Worm (Caenorhabditis elegans) whole organism, late embryonic: ENCODE data around the gene C28H8.3.

ENCODE experiments used
- C08G9.2 ChIP-seq: sonication (generic microtip); optimal IDR thresholded peaks from 2 replicates; lab custom pipeline; 2016; ENCODE audit warnings: mild to moderate bottlenecking, missing genetic modification characterization, moderate library complexity, missing compliant biosample characterization
- F13H6.1 ChIP-seq: sonication (generic microtip); optimal IDR thresholded peaks from 2 replicates; lab custom pipeline; 2016; ENCODE audit warnings: missing genetic modification characterization, missing compliant biosample characterization
- K02D7.2 ChIP-seq: sonication (generic microtip); optimal IDR thresholded peaks from 2 replicates; lab custom pipeline; 2017; ENCODE audit warnings: mild to moderate bottlenecking, missing genetic modification characterization, missing compliant biosample characterization
- ahr-1 ChIP-seq: sonication (generic microtip); optimal IDR thresholded peaks from 2 replicates; lab custom pipeline; 2016; ENCODE audit warnings: missing genetic modification characterization, missing compliant biosample characterization
- ceh-18 ChIP-seq: sonication (generic microtip); optimal IDR thresholded peaks from 2 replicates; lab custom pipeline; 2016; ENCODE audit warnings: missing genetic modification characterization, missing compliant biosample characterization
- ceh-22 ChIP-seq: sonication (generic microtip); optimal IDR thresholded peaks from 2 replicates; lab custom pipeline; 2017; ENCODE audit warnings: missing biosample characterization, missing genetic modification characterization
- ceh-24 ChIP-seq: sonication (generic microtip); optimal IDR thresholded peaks from 2 replicates; lab custom pipeline; 2016; ENCODE audit warnings: mild to moderate bottlenecking, missing genetic modification characterization, missing compliant biosample characterization
- ceh-30 ChIP-seq: fragments of 150-350 bp; optimal IDR thresholded peaks from 2 replicates; lab custom pipeline; 2014; ENCODE audit warnings: missing biosample characterization, missing genetic modification characterization
- ceh-31 ChIP-seq: sonication (generic microtip); optimal IDR thresholded peaks from 2 replicates; lab custom pipeline; 2016; ENCODE audit warnings: missing genetic modification characterization, missing compliant biosample characterization
- ceh-45 ChIP-seq: fragments of 200-800 bp; sonication (Bioruptor generic); IDR thresholded peaks from 2 replicates; pipeline ENCODE4 v1.3.6; 2022; ENCODE audit warnings: missing genetic modification reagents, missing genetic modification characterization, missing compliant biosample characterization
- ceh-48 ChIP-seq: sonication (generic microtip); optimal IDR thresholded peaks from 2 replicates; lab custom pipeline; 2016; ENCODE audit warnings: missing genetic modification characterization, inconsistent platforms, missing compliant biosample characterization
- ceh-6 ChIP-seq: fragments of 200-800 bp; sonication (Bioruptor generic); optimal IDR thresholded peaks from 2 replicates; lab custom pipeline; 2018; ENCODE audit warnings: mild to moderate bottlenecking, missing genetic modification characterization, missing compliant biosample characterization
- dmd-4 ChIP-seq: sonication (generic microtip); optimal IDR thresholded peaks from 2 replicates; lab custom pipeline; 2016; ENCODE audit warnings: borderline replicate concordance, missing genetic modification characterization, missing compliant biosample characterization
- dve-1 ChIP-seq: sonication (generic microtip); optimal IDR thresholded peaks from 2 replicates; lab custom pipeline; 2017; ENCODE audit warnings: antibody characterized with exemption, mild to moderate bottlenecking, missing genetic modification characterization, missing compliant biosample characterization
- elt-2 ChIP-seq: sonication (generic microtip); optimal IDR thresholded peaks from 2 replicates; lab custom pipeline; 2016; ENCODE audit warnings: missing genetic modification reagents, missing genetic modification characterization, missing compliant biosample characterization
- eyg-1 ChIP-seq: sonication (generic microtip); optimal IDR thresholded peaks from 2 replicates; lab custom pipeline; 2016; ENCODE audit warnings: missing genotype, missing genetic modification characterization, missing compliant biosample characterization
- fkh-10 ChIP-seq: fragments of 150-350 bp; optimal IDR thresholded peaks from 2 replicates; lab custom pipeline; 2014; ENCODE audit warnings: missing biosample characterization, missing genetic modification reagents, missing genetic modification characterization
- fkh-6 ChIP-seq: sonication (generic microtip); optimal IDR thresholded peaks from 2 replicates; lab custom pipeline; 2016; ENCODE audit warnings: missing genetic modification characterization, missing compliant biosample characterization
- hlh-13 ChIP-seq: fragments of 200-800 bp; sonication (Bioruptor generic); optimal IDR thresholded peaks from 2 replicates; lab custom pipeline; 2018; ENCODE audit warnings: mild to moderate bottlenecking, missing genetic modification characterization, missing compliant biosample characterization
- hlh-15 ChIP-seq: sonication (generic microtip); optimal IDR thresholded peaks from 2 replicates; lab custom pipeline; 2016; ENCODE audit warnings: missing genetic modification characterization, missing compliant biosample characterization
- hlh-6 ChIP-seq: sonication (generic microtip); optimal IDR thresholded peaks from 2 replicates; lab custom pipeline; 2016; ENCODE audit warnings: missing genotype, missing genetic modification characterization, missing compliant biosample characterization
- nhr-11 ChIP-seq: fragments of 150-350 bp; optimal IDR thresholded peaks from 2 replicates; lab custom pipeline; 2014; ENCODE audit warnings: missing biosample characterization, missing genetic modification characterization
- nhr-232 ChIP-seq: sonication (generic microtip); optimal IDR thresholded peaks from 2 replicates; lab custom pipeline; 2016; ENCODE audit warnings: missing genetic modification characterization, missing compliant biosample characterization
- pag-3 ChIP-seq: sonication (generic microtip); optimal IDR thresholded peaks from 2 replicates; lab custom pipeline; 2016; ENCODE audit warnings: missing compliant biosample characterization, missing genetic modification characterization, borderline replicate concordance
- pax-1 ChIP-seq: fragments of 150-350 bp; optimal IDR thresholded peaks from 2 replicates; lab custom pipeline; 2014; ENCODE audit warnings: missing biosample characterization, missing genetic modification characterization
- rnt-1 ChIP-seq: sonication (generic microtip); optimal IDR thresholded peaks from 2 replicates; lab custom pipeline; 2016; ENCODE audit warnings: missing genetic modification characterization, missing compliant biosample characterization
- sox-2 ChIP-seq: fragments of 200-800 bp; sonication (Bioruptor generic); IDR thresholded peaks from 2 replicates; pipeline ENCODE4 v1.3.6; 2022; ENCODE audit warnings: missing genetic modification reagents, missing genetic modification characterization, missing compliant biosample characterization
- tbx-2 ChIP-seq: sonication (generic microtip); optimal IDR thresholded peaks from 2 replicates; lab custom pipeline; 2016; ENCODE audit warnings: missing genetic modification characterization, missing compliant biosample characterization
- tbx-7 ChIP-seq: sonication (generic microtip); optimal IDR thresholded peaks from 2 replicates; lab custom pipeline; 2016; ENCODE audit warnings: missing genotype, missing genetic modification characterization, missing compliant biosample characterization
- unc-3 ChIP-seq, 2 experiments: fragments of 200-800 bp in 1 of 2; sonication (Bioruptor generic) in 1 of 2; sonication (generic microtip) in 1 of 2; conservative IDR thresholded peaks in 1 of 2; optimal IDR thresholded peaks in 1 of 2; 2 replicates each; pipeline versions ENCODE4 v1.3.6 to Lab custom; 2016 to 2022; ENCODE audit warnings: missing compliant biosample characterization in 2 of 2, missing genetic modification characterization in 2 of 2, missing genetic modification reagents in 1 of 2
- unc-42 ChIP-seq: sonication (generic microtip); optimal IDR thresholded peaks from 2 replicates; lab custom pipeline; 2016; ENCODE audit warnings: missing genotype, missing genetic modification characterization, missing compliant biosample characterization
- unc-55 ChIP-seq: sonication (generic microtip); optimal IDR thresholded peaks from 2 replicates; lab custom pipeline; 2017; ENCODE audit warnings: missing biosample characterization, missing genetic modification reagents, missing genetic modification characterization
- unc-86 ChIP-seq: sonication (generic microtip); optimal IDR thresholded peaks from 2 replicates; lab custom pipeline; 2016; ENCODE audit warnings: missing genetic modification characterization, missing compliant biosample characterization

The C28H8.3 gene

ce11 chrIII:5874263-5874662 lies 34.2 kb upstream of the C28H8.3 start:
- TF ChIP-seq unc-55 (GFP tag; lab: Kevin White, UChicago) (peak; percentile 59), nhr-11 (tag; lab: Kevin White, UChicago) (no peak)
- TF ChIP-seq, all 69 proteins: peak for 1

ce11 chrIII:5874664-5875417 lies 33.7 kb upstream of the C28H8.3 start:
- no peak for TF ChIP-seq eyg-1 (tag; lab: Kevin White, UChicago)
- TF ChIP-seq tbx-2 = no peak
- TF ChIP-seq ceh-30 = no peak

- TF ChIP-seq fkh-6 (tag; lab: Kevin White, UChicago) = no peak
- no peak for TF ChIP-seq pag-3 (tag; lab: Kevin White, UChicago)
- TF ChIP-seq ceh-48 (tag; lab: Kevin White, UChicago) = no peak
- no peak for TF ChIP-seq unc-3 (GFP tag; conservative IDR thresholded peaks at IDR 0.05; lab: Robert Waterston, UW)
- no peak for TF ChIP-seq unc-3 (tag; optimal IDR thresholded peaks at IDR 0.05; lab: Kevin White, UChicago)
- no peak for TF ChIP-seq ceh-45 (GFP tag; lab: Robert Waterston, UW)
- no peak for TF ChIP-seq F13H6.1 (tag; lab: Kevin White, UChicago)
- TF ChIP-seq tbx-7 = no peak
- TF ChIP-seq tbx-2 = no peak
Observed at ce11 chrIII:5875418-5875702, 33.1 kb upstream of the C28H8.3 start.

ce11 chrIII:5875705-5876104 lies 32.8 kb upstream of the C28H8.3 start:
- TF ChIP-seq tbx-2 (no peak), ceh-31 (no peak), hlh-13 (GFP tag; lab: Kevin White, UChicago) (no peak), fkh-6 (tag; lab: Kevin White, UChicago) (no peak), hlh-6 (no peak), elt-2 (tag; lab: Kevin White, UChicago) (peak; percentile 74)

- no peak for TF ChIP-seq elt-2 (tag; lab: Kevin White, UChicago)
- TF ChIP-seq pag-3 (tag; lab: Kevin White, UChicago) = no peak
- no peak for TF ChIP-seq ceh-48 (tag; lab: Kevin White, UChicago)
- TF ChIP-seq unc-42 (tag; lab: Kevin White, UChicago) = no peak
- no peak for TF ChIP-seq ceh-6
- no peak for TF ChIP-seq fkh-10 (GFP tag; lab: Kevin White, UChicago)
- TF ChIP-seq ceh-24 (tag; lab: Kevin White, UChicago) = no peak
- no peak for TF ChIP-seq tbx-7
- no peak for TF ChIP-seq rnt-1 (tag; lab: Kevin White, UChicago)
- no peak for TF ChIP-seq K02D7.2
- TF ChIP-seq dmd-4 = no peak
Observed at ce11 chrIII:5876140-5876675, 32.3 kb upstream of the C28H8.3 start, which contains the start of gene aldo-2. Gene aldo-2 (minus strand): TSS chrIII:5876625.

- TF ChIP-seq dve-1 (tag; lab: Kevin White, UChicago) (no peak), elt-2 (tag; lab: Kevin White, UChicago) (peak; percentile 13), ceh-48 (tag; lab: Kevin White, UChicago) (no peak), rnt-1 (tag; lab: Kevin White, UChicago) (no peak), sox-2 (GFP tag; lab: Robert Waterston, UW) (no peak)
- TF ChIP-seq, all 69 proteins: peak for 1
Observed at ce11 chrIII:5876867-5877641, 31.4 kb upstream of the C28H8.3 start.

ce11 chrIII:5878215-5878614 lies 30.3 kb upstream of the C28H8.3 start, which contains the start of the genes mig-21 and F01F1.2:
Gene mig-21 (minus strand): TSS chrIII:5878380.
Gene F01F1.2 (plus strand): TSS chrIII:5878554.
- TF ChIP-seq K02D7.2 = no peak
- TF ChIP-seq pax-1 (tag; lab: Kevin White, UChicago) = no peak
- TF ChIP-seq C08G9.2 (tag; lab: Kevin White, UChicago) = no peak
- no peak for TF ChIP-seq unc-86 (tag; lab: Kevin White, UChicago)
- no peak for TF ChIP-seq ahr-1 (tag; lab: Kevin White, UChicago)
- no peak for TF ChIP-seq ceh-18 (tag; lab: Kevin White, UChicago)
- TF ChIP-seq rnt-1 (tag; lab: Kevin White, UChicago) = no peak
- TF ChIP-seq nhr-232 (tag; lab: Kevin White, UChicago) = no peak
- no peak for TF ChIP-seq hlh-15 (tag; lab: Kevin White, UChicago)
- TF ChIP-seq ceh-22 = no peak
- TF ChIP-seq ceh-31 = no peak
- TF ChIP-seq, all 69 proteins: peak for 0
